Worm (Caenorhabditis elegans) whole organism, midembryonic: ENCODE results near the gene C32B5.7.
"Not testable (repeated sequence)": the region's sequence is repeated elsewhere in the genome, so short reads cannot be mapped to it uniquely, and the experiment has no call there.

ENCODE experiments used
- T22C8.4 ChIP-seq: fragments of 200-800 bp; sonication (Bioruptor generic); IDR thresholded peaks from 2 replicates; pipeline ENCODE4 v1.3.6; 2022; ENCODE audit warnings: missing genetic modification characterization, missing compliant biosample characterization
- cog-1 ChIP-seq: sonication (generic microtip); optimal IDR thresholded peaks from 2 replicates; lab custom pipeline; 2016; ENCODE audit warnings: missing genetic modification characterization, missing compliant biosample characterization
- flt-1 ChIP-seq: fragments of 200-800 bp; sonication (Bioruptor generic); IDR thresholded peaks from 2 replicates; pipeline ENCODE4 v1.3.6; 2022; ENCODE audit warnings: missing genetic modification characterization, missing compliant biosample characterization
- klf-2 ChIP-seq: fragments of 200-800 bp; sonication (Bioruptor generic); conservative IDR thresholded peaks from 2 replicates; pipeline ENCODE4 v1.3.6; 2022; ENCODE audit warnings: missing genetic modification reagents, missing genetic modification characterization, missing compliant biosample characterization
- med-1 ChIP-seq: sonication (generic microtip); optimal IDR thresholded peaks from 2 replicates; lab custom pipeline; 2017; ENCODE audit warnings: missing genetic modification characterization, mild to moderate bottlenecking, missing compliant biosample characterization, antibody characterized with exemption, missing genetic modification reagents; ENCODE audit not compliant: insufficient read depth
- ref-1 ChIP-seq: fragments of 200-800 bp; sonication (Bioruptor generic); conservative IDR thresholded peaks from 2 replicates; pipeline ENCODE4 v1.3.6; 2022; ENCODE audit warnings: missing genetic modification reagents, missing genetic modification characterization, missing compliant biosample characterization
- tab-1 ChIP-seq: fragments of 200-800 bp; sonication (Bioruptor generic); IDR thresholded peaks from 2 replicates; pipeline ENCODE4 v1.3.6; 2022; ENCODE audit warnings: missing genetic modification characterization, missing compliant biosample characterization
- ztf-23 ChIP-seq: fragments of 200-800 bp; sonication (Bioruptor generic); IDR thresholded peaks from 2 replicates; pipeline ENCODE4 v1.3.6; 2022; ENCODE audit warnings: missing genetic modification reagents, missing genetic modification characterization, missing compliant biosample characterization
- ztf-29 ChIP-seq: fragments of 200-800 bp; sonication (Bioruptor generic); IDR thresholded peaks from 2 replicates; pipeline ENCODE4 v1.3.6; 2022; ENCODE audit warnings: missing genetic modification reagents, missing genetic modification characterization, missing compliant biosample characterization

Gene C32B5.7

DNA sequence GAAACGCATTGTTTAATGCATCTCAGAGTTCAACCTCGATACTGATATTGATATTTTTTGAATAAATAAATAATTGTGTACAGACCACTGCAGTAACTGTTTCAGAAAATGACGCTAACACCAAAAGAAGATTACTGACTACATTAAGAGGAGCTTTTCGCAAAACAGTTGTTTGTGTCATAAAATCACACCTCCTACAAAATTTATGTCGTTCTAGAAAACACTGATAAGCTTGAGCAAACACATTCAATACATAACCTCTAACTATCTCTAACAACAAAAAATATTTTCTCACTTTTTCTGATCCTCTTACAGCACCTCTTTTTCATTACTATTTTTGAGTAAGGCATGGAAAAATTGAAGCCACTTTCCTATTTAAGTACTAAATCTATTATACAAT lies 5.7 kb upstream of the C32B5.7 start, which contains the start of gene fbxc-7:
TSS of gene fbxc-7 (plus strand) at position 301 of the 400 bp plus-strand sequence.
- TF ChIP-seq med-1 (GFP tag; lab: Kevin White, UChicago); ref-1; tab-1 (GFP tag; lab: Robert Waterston, UW): not testable (repeated sequence)

DNA sequence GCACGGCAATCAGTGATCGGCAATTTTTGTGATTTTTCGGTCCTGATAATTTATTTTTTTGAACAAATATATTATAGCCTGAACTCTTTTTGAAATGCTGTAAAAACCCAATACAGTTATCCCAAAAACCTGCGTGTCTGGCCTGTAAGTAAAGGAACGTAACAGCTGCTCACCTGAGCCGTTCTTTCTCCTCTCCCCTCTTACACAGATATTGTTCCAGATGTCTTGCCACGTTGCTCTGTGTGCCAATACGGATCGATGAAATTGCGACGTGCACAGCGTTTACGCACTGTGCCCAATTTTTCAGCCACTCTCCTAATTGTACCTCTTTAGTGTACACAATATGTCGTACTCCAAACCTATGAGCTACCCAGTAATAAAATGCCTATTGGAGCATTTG lies 1.7 kb upstream of the C32B5.7 start, which contains the start of gene sdz-4:
TSS of gene sdz-4 (plus strand) at position 301 of the 400 bp plus-strand sequence.
- TF ChIP-seq med-1 (GFP tag; lab: Kevin White, UChicago) = no peak
- no peak for TF ChIP-seq T22C8.4 (GFP tag; lab: Robert Waterston, UW)
- TF ChIP-seq ztf-23 = no peak
- no peak for TF ChIP-seq klf-2 (GFP tag; lab: Robert Waterston, UW)
- TF ChIP-seq tab-1 (GFP tag; lab: Robert Waterston, UW) = no peak
- TF ChIP-seq cog-1 = no peak
- TF ChIP-seq ztf-29 = no peak
- TF ChIP-seq flt-1 = no peak
- no peak for TF ChIP-seq ref-1

DNA sequence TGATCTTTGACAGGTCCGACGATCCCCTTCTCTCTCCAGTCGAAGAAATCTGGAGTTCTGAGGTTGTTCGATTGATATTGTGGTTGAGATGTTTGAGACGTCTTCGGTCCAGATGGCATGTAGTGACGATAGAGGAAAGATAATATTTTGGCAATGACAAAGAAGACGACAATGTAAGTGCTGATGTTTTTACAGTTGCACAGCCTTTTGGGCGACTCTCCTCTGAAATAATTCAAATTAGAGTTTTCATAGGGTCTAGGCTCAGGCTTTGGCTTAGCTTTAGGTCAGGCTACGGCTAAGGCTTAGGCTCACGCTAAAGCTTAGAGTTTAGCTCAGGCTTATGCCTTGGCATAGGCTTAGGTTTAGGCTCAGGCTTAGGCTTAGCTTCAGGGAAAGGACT lies 1.6 kb downstream of the C32B5.7 start, which contains the start of gene C32B5.13:
TSS of gene C32B5.13 (minus strand) at position 101 of the 400 bp plus-strand sequence.
- no peak for TF ChIP-seq ztf-29
- no peak for TF ChIP-seq cog-1
- no peak for TF ChIP-seq med-1 (GFP tag; lab: Kevin White, UChicago)
- no peak for TF ChIP-seq T22C8.4 (GFP tag; lab: Robert Waterston, UW)
- TF ChIP-seq klf-2 (GFP tag; lab: Robert Waterston, UW) = no peak
- TF ChIP-seq flt-1 = no peak
- no peak for TF ChIP-seq ztf-23
- no peak for TF ChIP-seq tab-1 (GFP tag; lab: Robert Waterston, UW)
- TF ChIP-seq ref-1 = no peak

DNA sequence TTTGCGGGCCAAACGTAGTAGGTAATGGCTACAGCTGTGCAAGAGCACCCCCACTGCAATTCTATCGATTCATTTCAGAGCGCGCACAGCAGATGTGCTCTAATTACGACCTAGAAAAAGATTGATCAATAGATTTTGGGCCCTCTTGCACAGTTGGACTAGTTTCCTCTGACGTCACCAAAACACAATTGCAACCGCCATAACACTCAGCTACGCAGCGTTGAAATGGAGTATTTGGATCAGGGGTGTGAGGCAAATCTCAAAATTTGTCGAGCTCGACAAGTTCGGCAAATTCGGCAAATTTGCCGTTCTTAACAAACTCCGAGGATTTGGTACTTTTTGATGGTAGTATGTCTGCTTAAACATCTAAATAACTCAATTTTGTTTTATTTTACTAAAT lies 6.6 kb downstream of the C32B5.7 start, which contains the start of gene fbxc-18:
TSS of gene fbxc-18 (minus strand) at position 101 of the 400 bp plus-strand sequence.
- TF ChIP-seq tab-1 (GFP tag; lab: Robert Waterston, UW); ztf-23; T22C8.4 (GFP tag; lab: Robert Waterston, UW): not testable (repeated sequence)

DNA sequence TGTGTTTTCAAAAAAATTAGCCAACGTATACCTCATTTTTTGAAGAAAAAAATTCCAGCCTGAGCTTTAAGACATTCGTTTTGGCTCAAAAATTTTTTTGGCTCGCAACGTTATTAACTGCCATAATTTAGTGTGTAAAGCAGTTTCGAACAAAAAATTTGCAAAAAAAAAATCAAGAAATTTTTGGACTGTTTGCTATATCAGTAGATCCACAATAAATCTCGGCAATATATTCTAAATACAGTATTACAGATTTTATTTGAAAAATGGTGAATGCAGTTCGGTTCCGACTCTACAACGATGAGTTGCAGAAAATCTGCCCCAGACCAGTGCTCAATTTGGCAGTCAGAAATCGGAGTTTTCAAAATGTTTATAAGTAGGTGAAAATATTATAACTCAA lies 7.8 kb downstream of the C32B5.7 start, which contains the start of gene C32B5.6:
TSS of gene C32B5.6 (plus strand) at position 301 of the 400 bp plus-strand sequence.
- TF ChIP-seq ztf-23, ztf-29, cog-1: not testable (repeated sequence)

DNA sequence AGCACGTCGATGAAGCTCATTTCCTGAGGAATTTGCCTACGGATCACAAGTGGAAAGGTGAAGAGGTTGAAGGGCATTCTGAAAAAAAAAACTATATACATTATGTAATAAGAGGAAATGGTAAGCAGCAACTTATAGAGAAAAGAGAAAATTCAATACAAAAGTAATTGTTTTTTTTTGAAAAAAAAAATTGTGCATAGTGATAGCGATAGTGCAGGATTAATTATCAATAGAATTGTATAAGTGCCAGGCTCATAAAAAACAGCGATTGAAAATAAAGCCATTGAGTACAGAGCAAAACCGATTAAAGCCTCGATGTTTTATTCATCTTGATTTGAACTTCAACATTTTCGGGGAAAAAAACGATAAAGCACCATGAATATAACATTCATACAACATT lies 12.5 kb downstream of the C32B5.7 start, which contains the start of gene C32B5.15:
TSS of gene C32B5.15 (minus strand) at position 101 of the 400 bp plus-strand sequence.
- TF ChIP-seq klf-2 (GFP tag; lab: Robert Waterston, UW) = no peak
- no peak for TF ChIP-seq tab-1 (GFP tag; lab: Robert Waterston, UW)
- TF ChIP-seq ref-1 = no peak
- TF ChIP-seq med-1 (GFP tag; lab: Kevin White, UChicago) = no peak
- no peak for TF ChIP-seq cog-1
- no peak for TF ChIP-seq ztf-29
- TF ChIP-seq flt-1 = no peak
- no peak for TF ChIP-seq T22C8.4 (GFP tag; lab: Robert Waterston, UW)
- TF ChIP-seq ztf-23 = no peak

DNA sequence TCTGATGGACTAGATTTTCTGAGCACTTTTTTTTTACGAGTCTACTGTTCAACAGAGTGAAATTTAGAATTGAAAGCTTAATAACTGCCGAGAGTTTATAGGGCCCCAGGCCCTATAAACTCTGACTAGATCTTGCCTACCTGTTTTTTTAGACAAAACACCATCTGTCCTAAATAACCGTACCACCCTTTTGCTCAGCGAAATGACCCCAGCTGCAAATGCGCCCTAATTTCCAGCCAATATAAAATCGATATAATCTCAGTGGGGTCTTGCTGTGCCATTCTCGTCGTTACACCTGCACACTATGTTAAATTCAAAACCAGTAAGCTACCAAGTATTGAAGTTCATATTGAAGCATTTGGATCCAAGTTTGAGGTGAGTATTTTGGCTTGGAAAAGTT lies 13.7 kb downstream of the C32B5.7 start, which contains the start of gene fbxc-14:
TSS of gene fbxc-14 (plus strand) at position 301 of the 400 bp plus-strand sequence.
- TF ChIP-seq ref-1 (no peak), tab-1 (GFP tag; lab: Robert Waterston, UW) (no peak), T22C8.4 (GFP tag; lab: Robert Waterston, UW) (no peak), flt-1 (no peak), ztf-23 (no peak), ztf-29 (no peak), med-1 (GFP tag; lab: Kevin White, UChicago) (no peak), cog-1 (no peak), klf-2 (GFP tag; lab: Robert Waterston, UW) (no peak)

DNA sequence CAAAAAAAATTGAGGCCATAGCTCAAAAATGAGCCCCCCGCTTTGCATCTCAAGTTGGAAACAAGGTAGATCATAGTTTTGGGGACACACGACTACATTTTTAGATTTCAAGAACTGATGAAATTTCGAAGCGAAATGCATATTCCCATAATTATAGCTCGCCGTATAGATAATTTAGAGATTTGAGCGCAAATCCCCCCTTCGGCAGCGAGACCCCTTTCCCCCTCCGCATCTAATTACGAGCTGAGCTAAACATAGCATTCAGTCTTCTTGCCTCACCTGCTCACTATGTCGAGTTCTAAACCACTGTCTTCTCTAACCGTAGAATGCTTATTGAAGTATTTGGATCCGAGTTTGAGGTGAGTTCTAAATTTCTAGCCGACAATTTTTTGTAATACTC lies 18.8 kb downstream of the C32B5.7 start, which contains the start of the genes fbxc-17 and fbxc-15:
TSS of gene fbxc-17 (minus strand) at position 101 of the 400 bp plus-strand sequence.
TSS of gene fbxc-15 (plus strand) at position 289 of the 400 bp plus-strand sequence.
- TF ChIP-seq cog-1 (no peak), med-1 (GFP tag; lab: Kevin White, UChicago) (no peak), T22C8.4 (GFP tag; lab: Robert Waterston, UW) (no peak), klf-2 (GFP tag; lab: Robert Waterston, UW) (no peak), ztf-23 (no peak), tab-1 (GFP tag; lab: Robert Waterston, UW) (no peak), flt-1 (no peak), ref-1 (no peak), ztf-29 (no peak)

DNA sequence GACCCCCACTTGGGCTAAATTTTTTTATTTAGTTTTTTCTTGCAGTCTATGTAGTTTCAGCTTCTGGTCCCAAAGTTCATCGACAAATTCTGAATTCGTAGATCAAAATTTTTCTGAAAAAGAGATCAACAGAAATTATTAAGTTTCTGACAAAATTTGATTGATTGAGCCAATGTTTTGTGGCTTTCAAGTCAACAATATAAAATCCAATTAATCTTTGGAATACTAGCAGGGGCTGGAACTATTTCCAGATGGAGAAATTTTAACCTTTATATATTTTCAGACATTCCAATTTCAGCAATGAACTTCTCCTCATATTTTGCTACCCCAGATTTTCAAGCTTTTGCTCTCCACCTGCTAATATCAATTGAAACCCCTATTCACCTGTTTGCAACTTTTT lies 22.5 kb downstream of the C32B5.7 start, which contains the start of gene srh-274:
TSS of gene srh-274 (plus strand) at position 301 of the 400 bp plus-strand sequence.
- TF ChIP-seq med-1 (GFP tag; lab: Kevin White, UChicago) = no peak
- TF ChIP-seq ref-1 = no peak
- no peak for TF ChIP-seq flt-1
- no peak for TF ChIP-seq T22C8.4 (GFP tag; lab: Robert Waterston, UW)
- TF ChIP-seq cog-1 = no peak
- no peak for TF ChIP-seq ztf-23
- no peak for TF ChIP-seq tab-1 (GFP tag; lab: Robert Waterston, UW)
- no peak for TF ChIP-seq ztf-29
- TF ChIP-seq klf-2 (GFP tag; lab: Robert Waterston, UW) = no peak

DNA sequence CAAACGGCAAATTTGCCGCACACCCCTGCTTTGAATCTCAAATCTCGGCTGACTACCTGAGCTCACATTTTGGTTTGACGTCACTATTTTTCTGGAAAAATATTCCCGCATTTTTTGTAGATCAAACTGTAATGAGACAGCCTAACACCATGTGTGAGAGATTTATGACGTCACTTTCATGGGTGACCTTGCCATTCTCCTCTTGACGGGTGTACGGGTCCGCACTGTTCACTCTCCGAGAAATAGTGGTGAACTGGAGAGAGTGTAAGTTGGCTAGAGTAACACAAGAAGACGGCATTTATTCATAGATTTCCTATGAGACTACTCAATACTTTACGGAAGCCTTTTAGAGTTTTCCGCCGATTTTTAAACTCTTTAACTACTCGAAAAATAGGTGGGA lies 25.4 kb downstream of the C32B5.7 start, which contains the start of gene fbxc-40:
TSS of gene fbxc-40 (plus strand) at position 301 of the 400 bp plus-strand sequence.
- not testable (repeated sequence) for TF ChIP-seq tab-1 (GFP tag; lab: Robert Waterston, UW); med-1 (GFP tag; lab: Kevin White, UChicago); klf-2 (GFP tag; lab: Robert Waterston, UW)
